4 worm cellular contexts compared by ENCODE assay signal in genomic region chrIII:7162065-7162762, ce11.
TF ChIP-seq lines count a peak whose summit lies in the region.

TSS of gene syf-2 (minus strand) at chrIII:7162115.
TSS of gene K04G7.1 (plus strand) at chrIII:7162712.

TF ChIP-seq in whole organism, L2 larva, 48 proteins besides CTCF, POLR2A, EP300 and RAD21 (continues in another document):
- TF ChIP-seq peb-1 (tag; optimal IDR thresholded peaks at IDR 0.05; lab: Kevin White, UChicago) = no peak
- peak; percentile 89 for TF ChIP-seq nhr-25 (tag; optimal IDR thresholded peaks at IDR 0.05; lab: Kevin White, UChicago)
- TF ChIP-seq mdl-1 (tag; optimal IDR thresholded peaks at IDR 0.05; lab: Kevin White, UChicago) = peak in 1 of 2 experiments; percentile 67
- no peak for TF ChIP-seq dmd-4 (tag; optimal IDR thresholded peaks at IDR 0.05; lab: Kevin White, UChicago)
- no peak for TF ChIP-seq ztf-11 (tag; optimal IDR thresholded peaks at IDR 0.05; lab: Kevin White, UChicago)
- peak; percentile 32 for TF ChIP-seq nhr-77 (tag; optimal IDR thresholded peaks at IDR 0.05; lab: Kevin White, UChicago)
- peak; percentile 3 for TF ChIP-seq lin-39 (tag; optimal IDR thresholded peaks at IDR 0.05; lab: Kevin White, UChicago)
- TF ChIP-seq ceh-82 (tag; optimal IDR thresholded peaks at IDR 0.05; lab: Kevin White, UChicago) = no peak
- no peak for TF ChIP-seq ztf-1 (GFP tag; conservative IDR thresholded peaks at IDR 0.05; lab: Robert Waterston, UW)
- TF ChIP-seq sma-3 (GFP tag; optimal IDR thresholded peaks at IDR 0.05; lab: Kevin White, UChicago) = peak; percentile 86
- TF ChIP-seq elt-1 (tag; optimal IDR thresholded peaks at IDR 0.05; lab: Kevin White, UChicago) = no peak
- TF ChIP-seq crh-2 (tag; optimal IDR thresholded peaks at IDR 0.05; lab: Kevin White, UChicago) = peak; percentile 94
- peak; percentile 82 for TF ChIP-seq fos-1 (tag; optimal IDR thresholded peaks at IDR 0.05; lab: Kevin White, UChicago)
- peak; percentile 69 for TF ChIP-seq nhr-6 (tag; optimal IDR thresholded peaks at IDR 0.05; lab: Kevin White, UChicago)
- no peak for TF ChIP-seq ama-1 (optimal IDR thresholded peaks at IDR 0.05; lab: Kevin White, UChicago)
- peak; percentile 82 for TF ChIP-seq nhr-129 (tag; optimal IDR thresholded peaks at IDR 0.05; lab: Kevin White, UChicago)
- TF ChIP-seq elt-3 (tag; optimal IDR thresholded peaks at IDR 0.05; lab: Kevin White, UChicago) = no peak
- TF ChIP-seq sma-9 (GFP tag; optimal IDR thresholded peaks at IDR 0.05; lab: Kevin White, UChicago) = peak; percentile 83
- TF ChIP-seq sma-9 (tag; optimal IDR thresholded peaks at IDR 0.05; lab: Kevin White, UChicago) = no peak
- TF ChIP-seq nhr-12 (tag; optimal IDR thresholded peaks at IDR 0.05; lab: Kevin White, UChicago) = no peak
- TF ChIP-seq sem-4 (tag; optimal IDR thresholded peaks at IDR 0.05; lab: Kevin White, UChicago) = peak; percentile 77
- no peak for TF ChIP-seq unc-39 (tag; optimal IDR thresholded peaks at IDR 0.05; lab: Kevin White, UChicago)
- no peak for TF ChIP-seq mbf-1 (tag; optimal IDR thresholded peaks at IDR 0.05; lab: Kevin White, UChicago)
- peak; percentile 92 for TF ChIP-seq egl-27 (tag; optimal IDR thresholded peaks at IDR 0.05; lab: Kevin White, UChicago)

TF ChIP-seq in whole organism, L4 larva, 104 proteins besides CTCF, POLR2A, EP300 and RAD21 (continues in another document):
- peak; percentile 16 for TF ChIP-seq duxl-1 (tag; optimal IDR thresholded peaks at IDR 0.05; lab: Kevin White, UChicago; ENCODE audit: poor library complexity)
- TF ChIP-seq aha-1 (tag; lab: Kevin White, UChicago) = peak; percentile 87
- TF ChIP-seq ZK546.5 (tag; optimal IDR thresholded peaks at IDR 0.05; lab: Kevin White, UChicago) = peak in 1 of 2 experiments; percentile 18
- TF ChIP-seq dpl-1 (GFP tag; optimal IDR thresholded peaks at IDR 0.05; lab: Kevin White, UChicago) = peak; percentile 95
- TF ChIP-seq lsy-2 (tag; optimal IDR thresholded peaks at IDR 0.05; lab: Kevin White, UChicago) = peak; percentile 47 to 96
- no peak for TF ChIP-seq ama-1 (optimal IDR thresholded peaks at IDR 0.05; lab: Kevin White, UChicago)
- peak; percentile 81 for TF ChIP-seq zfp-3 (GFP tag; conservative IDR thresholded peaks at IDR 0.05; lab: Robert Waterston, UW)
- no peak for TF ChIP-seq gei-8 (GFP tag; optimal IDR thresholded peaks at IDR 0.05; lab: Kevin White, UChicago)
- no peak for TF ChIP-seq ceh-44 (GFP tag; IDR thresholded peaks at IDR 0.05; lab: Robert Waterston, UW)
- TF ChIP-seq dmd-9 (GFP tag; IDR thresholded peaks at IDR 0.05; lab: Robert Waterston, UW) = peak; percentile 77
- TF ChIP-seq egl-27 (tag; optimal IDR thresholded peaks at IDR 0.05; lab: Kevin White, UChicago) = no peak
- TF ChIP-seq ZK337.2 (GFP tag; IDR thresholded peaks at IDR 0.05; lab: Robert Waterston, UW) = no peak
- TF ChIP-seq nhr-41 (GFP tag; IDR thresholded peaks at IDR 0.05; lab: Robert Waterston, UW) = no peak
- no peak for TF ChIP-seq attf-4 (tag; optimal IDR thresholded peaks at IDR 0.05; lab: Kevin White, UChicago)
- TF ChIP-seq fkh-10 (GFP tag; optimal IDR thresholded peaks at IDR 0.05; lab: Kevin White, UChicago) = peak; percentile 88
- TF ChIP-seq lir-3 (tag; optimal IDR thresholded peaks at IDR 0.05; lab: Kevin White, UChicago) = no peak
- TF ChIP-seq ces-1 (GFP tag; optimal IDR thresholded peaks at IDR 0.05; lab: Kevin White, UChicago) = no peak
- TF ChIP-seq F44E2.7 (GFP tag; IDR thresholded peaks at IDR 0.05; lab: Robert Waterston, UW) = no peak
- TF ChIP-seq ceh-28 (tag; optimal IDR thresholded peaks at IDR 0.05; lab: Kevin White, UChicago) = no peak
- TF ChIP-seq lim-7 (GFP tag; IDR thresholded peaks at IDR 0.05; lab: Robert Waterston, UW) = no peak
- TF ChIP-seq nhr-76 (tag; optimal IDR thresholded peaks at IDR 0.05; lab: Kevin White, UChicago) = no peak
- peak; percentile 91 for TF ChIP-seq hlh-11 (tag; optimal IDR thresholded peaks at IDR 0.05; lab: Kevin White, UChicago)
- TF ChIP-seq F10B5.3 (tag; optimal IDR thresholded peaks at IDR 0.05; lab: Kevin White, UChicago) = no peak
- TF ChIP-seq aly-2 (tag; optimal IDR thresholded peaks at IDR 0.05; lab: Kevin White, UChicago) = no peak
- TF ChIP-seq F49E8.2 (tag; optimal IDR thresholded peaks at IDR 0.05; lab: Kevin White, UChicago; ENCODE audit: borderline replicate concordance) = peak; percentile 6

TF ChIP-seq in whole organism, late embryonic, 69 proteins besides CTCF, POLR2A, EP300 and RAD21 (continues in another document):
- no peak for TF ChIP-seq ceh-24 (tag; optimal IDR thresholded peaks at IDR 0.05; lab: Kevin White, UChicago)
- TF ChIP-seq K09A11.1 (tag; optimal IDR thresholded peaks at IDR 0.05; lab: Kevin White, UChicago; ENCODE audit: insufficient read depth) = peak; percentile 42
- no peak for TF ChIP-seq nhr-232 (tag; optimal IDR thresholded peaks at IDR 0.05; lab: Kevin White, UChicago)
- peak; percentile 28 for TF ChIP-seq ref-2 (tag; optimal IDR thresholded peaks at IDR 0.05; lab: Kevin White, UChicago)
- no peak for TF ChIP-seq pha-4 (tag; optimal IDR thresholded peaks at IDR 0.05; lab: Kevin White, UChicago)
- no peak for TF ChIP-seq pqm-1 (tag; optimal IDR thresholded peaks at IDR 0.05; lab: Kevin White, UChicago)
- no peak for TF ChIP-seq elt-4 (tag; optimal IDR thresholded peaks at IDR 0.05; lab: Kevin White, UChicago)
- no peak for TF ChIP-seq hlh-8 (tag; optimal IDR thresholded peaks at IDR 0.05; lab: Kevin White, UChicago)
- TF ChIP-seq fax-1 (tag; optimal IDR thresholded peaks at IDR 0.05; lab: Kevin White, UChicago) = no peak
- no peak for TF ChIP-seq fkh-10 (GFP tag; optimal IDR thresholded peaks at IDR 0.05; lab: Kevin White, UChicago)
- peak; percentile 78 for TF ChIP-seq nfya-1 (tag; optimal IDR thresholded peaks at IDR 0.05; lab: Kevin White, UChicago)
- no peak for TF ChIP-seq hlh-13 (GFP tag; optimal IDR thresholded peaks at IDR 0.05; lab: Kevin White, UChicago)
- TF ChIP-seq ceh-2 (tag; optimal IDR thresholded peaks at IDR 0.05; lab: Kevin White, UChicago) = no peak
- TF ChIP-seq gmeb-2 (tag; optimal IDR thresholded peaks at IDR 0.05; lab: Kevin White, UChicago) = no peak
- no peak for TF ChIP-seq nhr-11 (tag; optimal IDR thresholded peaks at IDR 0.05; lab: Kevin White, UChicago)
- TF ChIP-seq madf-2 (tag; optimal IDR thresholded peaks at IDR 0.05; lab: Kevin White, UChicago) = no peak
- TF ChIP-seq eyg-1 (tag; optimal IDR thresholded peaks at IDR 0.05; lab: Kevin White, UChicago) = no peak
- no peak for TF ChIP-seq odd-2 (tag; optimal IDR thresholded peaks at IDR 0.05; lab: Kevin White, UChicago)
- TF ChIP-seq unc-55 (GFP tag; optimal IDR thresholded peaks at IDR 0.05; lab: Kevin White, UChicago) = peak; percentile 76
- TF ChIP-seq ceh-14 (tag; optimal IDR thresholded peaks at IDR 0.05; lab: Kevin White, UChicago) = peak; percentile 68
- TF ChIP-seq ceh-9 (tag; optimal IDR thresholded peaks at IDR 0.05; lab: Kevin White, UChicago) = no peak
- TF ChIP-seq pat-9 (tag; optimal IDR thresholded peaks at IDR 0.05; lab: Kevin White, UChicago) = no peak
- TF ChIP-seq sox-2 (GFP tag; IDR thresholded peaks at IDR 0.05; lab: Robert Waterston, UW) = no peak
- no peak for TF ChIP-seq hlh-6 (tag; optimal IDR thresholded peaks at IDR 0.05; lab: Kevin White, UChicago)
- TF ChIP-seq ceh-31 (tag; optimal IDR thresholded peaks at IDR 0.05; lab: Kevin White, UChicago) = peak; percentile 71
- TF ChIP-seq unc-86 (tag; optimal IDR thresholded peaks at IDR 0.05; lab: Kevin White, UChicago) = no peak
- no peak for TF ChIP-seq ceh-6 (GFP tag; optimal IDR thresholded peaks at IDR 0.05; lab: Kevin White, UChicago)

TF ChIP-seq in whole organism, mixed stage, embryonic, 35 proteins besides CTCF, POLR2A, EP300 and RAD21 (continues in another document):
- TF ChIP-seq cnd-1 (tag; optimal IDR thresholded peaks at IDR 0.05; lab: Kevin White, UChicago) (no peak), ces-1 (GFP tag; optimal IDR thresholded peaks at IDR 0.05; lab: Kevin White, UChicago) (peak; percentile 80), snpc-4 (tag; optimal IDR thresholded peaks at IDR 0.05; lab: Kevin White, UChicago) (no peak), bed-3 (GFP tag; optimal IDR thresholded peaks at IDR 0.05; lab: Kevin White, UChicago) (no peak), mep-1 (tag; optimal IDR thresholded peaks at IDR 0.05; lab: Kevin White, UChicago) (peak; percentile 98), sptf-1 (tag; optimal IDR thresholded peaks at IDR 0.05; lab: Kevin White, UChicago) (peak; percentile 78), nhr-237 (tag; optimal IDR thresholded peaks at IDR 0.05; lab: Kevin White, UChicago) (peak; percentile 88), mab-5 (tag; optimal IDR thresholded peaks at IDR 0.05; lab: Kevin White, UChicago) (no peak), flh-1 (GFP tag; optimal IDR thresholded peaks at IDR 0.05; lab: Kevin White, UChicago) (no peak), lsy-2 (tag; optimal IDR thresholded peaks at IDR 0.05; lab: Kevin White, UChicago) (peak; percentile 89), zip-8 (tag; optimal IDR thresholded peaks at IDR 0.05; lab: Kevin White, UChicago) (no peak), tbx-8 (GFP tag; optimal IDR thresholded peaks at IDR 0.05; lab: Kevin White, UChicago) (no peak), unc-62 (GFP tag; optimal IDR thresholded peaks at IDR 0.05; lab: Kevin White, UChicago) (peak; percentile 70), ceh-39 (tag; optimal IDR thresholded peaks at IDR 0.05; lab: Kevin White, UChicago) (peak; percentile 87), M03D4.4 (tag; optimal IDR thresholded peaks at IDR 0.05; lab: Kevin White, UChicago) (no peak), ztf-11 (tag; optimal IDR thresholded peaks at IDR 0.05; lab: Kevin White, UChicago) (no peak), drap-1 (GFP tag; optimal IDR thresholded peaks at IDR 0.05; lab: Kevin White, UChicago) (peak; percentile 42), unc-39 (tag; optimal IDR thresholded peaks at IDR 0.05; lab: Kevin White, UChicago) (no peak), nhr-28 (tag; optimal IDR thresholded peaks at IDR 0.05; lab: Kevin White, UChicago) (no peak), nhr-12 (tag; optimal IDR thresholded peaks at IDR 0.05; lab: Kevin White, UChicago) (no peak), sem-2 (GFP tag; optimal IDR thresholded peaks at IDR 0.05; lab: Kevin White, UChicago) (no peak), blmp-1 (tag; optimal IDR thresholded peaks at IDR 0.05; lab: Kevin White, UChicago) (no peak), nhr-76 (tag; optimal IDR thresholded peaks at IDR 0.05; lab: Kevin White, UChicago) (no peak), lin-32 (GFP tag; optimal IDR thresholded peaks at IDR 0.05; lab: Kevin White, UChicago) (no peak), ham-2 (GFP tag; optimal IDR thresholded peaks at IDR 0.05; lab: Kevin White, UChicago) (no peak), elt-1 (tag; optimal IDR thresholded peaks at IDR 0.05; lab: Kevin White, UChicago; ENCODE audit: borderline replicate concordance, insufficient read depth) (no peak), elt-3 (tag; optimal IDR thresholded peaks at IDR 0.05; lab: Kevin White, UChicago) (no peak), mls-2 (tag; optimal IDR thresholded peaks at IDR 0.05; lab: Kevin White, UChicago) (peak; percentile 9), ceh-43 (GFP tag; optimal IDR thresholded peaks at IDR 0.05; lab: Kevin White, UChicago) (peak; percentile 3), lin-13 (tag; optimal IDR thresholded peaks at IDR 0.05; lab: Kevin White, UChicago) (peak; percentile 96)
